Worm (Caenorhabditis elegans) whole organism, L3 larva: ENCODE results near the gene cpx-2.

Experiments
- ZK546.5 ChIP-seq: sonication (generic microtip); optimal IDR thresholded peaks from 2 replicates; lab custom pipeline; 2017; ENCODE audit warnings: missing biosample characterization, missing genetic modification characterization
- ama-1 ChIP-seq: fragments of 150-350 bp; optimal IDR thresholded peaks from 2 replicates; lab custom pipeline; 2018
- elt-1 ChIP-seq: fragments of 150-350 bp; optimal IDR thresholded peaks from 2 replicates; lab custom pipeline; 2014; ENCODE audit warnings: missing biosample characterization, missing genetic modification characterization
- nfya-1 ChIP-seq: sonication (generic microtip); optimal IDR thresholded peaks from 2 replicates; lab custom pipeline; 2017; ENCODE audit warnings: missing genetic modification characterization, mild to moderate bottlenecking, missing compliant biosample characterization, antibody characterized with exemption, moderate library complexity; ENCODE audit not compliant: insufficient read depth
- nhr-237 ChIP-seq: fragments of 150-350 bp; optimal IDR thresholded peaks from 2 replicates; lab custom pipeline; 2014; ENCODE audit warnings: missing biosample characterization, missing genetic modification characterization
- nhr-77 ChIP-seq: fragments of 150-350 bp; optimal IDR thresholded peaks from 2 replicates; lab custom pipeline; 2014; ENCODE audit warnings: missing biosample characterization, missing genetic modification characterization
- pha-4 ChIP-seq: fragments of 150-350 bp; optimal IDR thresholded peaks from 2 replicates; lab custom pipeline; 2014; ENCODE audit warnings: missing biosample characterization, missing genetic modification reagents, missing genetic modification characterization
- skn-1 ChIP-seq: fragments of 150-350 bp; optimal IDR thresholded peaks from 2 replicates; lab custom pipeline; 2014; ENCODE audit warnings: missing biosample characterization, missing genetic modification characterization
- snpc-4 ChIP-seq: fragments of 150-350 bp; optimal IDR thresholded peaks from 2 replicates; lab custom pipeline; 2014; ENCODE audit warnings: missing biosample characterization, missing genetic modification characterization
- tbx-2 ChIP-seq: sonication (generic microtip); optimal IDR thresholded peaks from 2 replicates; lab custom pipeline; 2016; ENCODE audit warnings: mild to moderate bottlenecking, missing genetic modification characterization, missing compliant biosample characterization
- unc-39 ChIP-seq: sonication (generic microtip); optimal IDR thresholded peaks from 4 replicates; lab custom pipeline; 2017; ENCODE audit warnings: missing biosample characterization, missing genetic modification characterization
- unc-62 ChIP-seq: fragments of 150-350 bp; sonication (generic microtip); optimal IDR thresholded peaks from 4 replicates; lab custom pipeline; 2014; ENCODE audit warnings: missing biosample characterization, missing genetic modification reagents, missing genetic modification characterization
- ztf-11 ChIP-seq: fragments of 150-350 bp; optimal IDR thresholded peaks from 2 replicates; lab custom pipeline; 2014; ENCODE audit warnings: missing biosample characterization, missing genetic modification characterization

- no peak for TF ChIP-seq ZK546.5 (tag; lab: Kevin White, UChicago)
- TF ChIP-seq ama-1 (lab: Kevin White, UChicago) = no peak
- no peak for TF ChIP-seq ztf-11
- no peak for TF ChIP-seq snpc-4 (tag; lab: Kevin White, UChicago)
- no peak for TF ChIP-seq nfya-1 (tag; lab: Kevin White, UChicago)
- no peak for TF ChIP-seq skn-1 (tag; lab: Kevin White, UChicago)
- no peak for TF ChIP-seq tbx-2 (tag; lab: Kevin White, UChicago)
- TF ChIP-seq unc-62 (GFP tag; lab: Kevin White, UChicago) = no peak
- TF ChIP-seq nhr-77 (tag; lab: Kevin White, UChicago) = no peak
- no peak for TF ChIP-seq unc-39 (tag; lab: Kevin White, UChicago)
- TF ChIP-seq nhr-237 (tag; lab: Kevin White, UChicago) = no peak
- TF ChIP-seq elt-1 (tag; lab: Kevin White, UChicago) = no peak
- TF ChIP-seq pha-4 (tag; lab: Kevin White, UChicago) = no peak
Measured at ce11 chrX:13074373-13074772, 3.4 kb upstream of the cpx-2 start, which contains the start of gene ceh-28.
